Worm (Caenorhabditis elegans): ENCODE measurements around the gene K10B4.3.
A peak's percentile ranks its signal among the peaks of the same experiment; 100 is the strongest.

The K10B4.3 gene

ce11 chrII:146933-147332, 25.9 kb upstream of the K10B4.3 start, which contains the start of gene T25D3.4:
T25D3.4 (plus strand) TSS chrII:147233.
- no peak for TF ChIP-seq rpc-1 (optimal IDR thresholded peaks at IDR 0.05)
- TF ChIP-seq rpc-1 (tag; optimal IDR thresholded peaks at IDR 0.05): no peak
- peak; percentile 67 for TF ChIP-seq ceh-100 (GFP tag; IDR thresholded peaks at IDR 0.05)
- TF ChIP-seq F39B2.1 (GFP tag; IDR thresholded peaks at IDR 0.05): no peak
- no peak for TF ChIP-seq nhr-80 (tag; optimal IDR thresholded peaks at IDR 0.05)

- no peak for TF ChIP-seq ceh-27 (GFP tag; optimal IDR thresholded peaks at IDR 0.05)
- TF ChIP-seq Y53G8AR.9 (GFP tag; conservative IDR thresholded peaks at IDR 0.05): no peak
- TF ChIP-seq egrh-3 (GFP tag; IDR thresholded peaks at IDR 0.05): no peak
- TF ChIP-seq ceh-79 (tag; optimal IDR thresholded peaks at IDR 0.05): no peak
- TF ChIP-seq ceh-58 (GFP tag; IDR thresholded peaks at IDR 0.05): no peak
- TF ChIP-seq F23B12.7 (tag; optimal IDR thresholded peaks at IDR 0.05; ENCODE audit: insufficient read depth): no peak
- TF ChIP-seq F57A8.1 (GFP tag; optimal IDR thresholded peaks at IDR 0.05): no peak
- no peak for TF ChIP-seq ztf-6 (GFP tag; IDR thresholded peaks at IDR 0.05)
- no peak for TF ChIP-seq unc-130 (GFP tag; optimal IDR thresholded peaks at IDR 0.05)
- TF ChIP-seq ztf-18 (tag; optimal IDR thresholded peaks at IDR 0.05): no peak
- TF ChIP-seq C06A6.2 (GFP tag; conservative IDR thresholded peaks at IDR 0.05): no peak
- no peak for TF ChIP-seq nhr-27 (tag; optimal IDR thresholded peaks at IDR 0.05)
- no peak for TF ChIP-seq Y67H2A.10 (GFP tag; conservative IDR thresholded peaks at IDR 0.05)
Measured at ce11 chrII:135166-135565, 14.1 kb upstream of the K10B4.3 start, which contains the start of gene K10B4.1. K10B4.1 (plus strand) TSS chrII:135466.

ce11 chrII:133548-134275, 12.7 kb upstream of the K10B4.3 start, which contains the start of gene cwn-1:
cwn-1 (minus strand) TSS chrII:133598.
- TF ChIP-seq F52B5.7 (tag; optimal IDR thresholded peaks at IDR 0.05): no peak
- no peak for TF ChIP-seq let-526 (GFP tag; IDR thresholded peaks at IDR 0.05)

- TF ChIP-seq him-1 (tag; optimal IDR thresholded peaks at IDR 0.05) (no peak), atf-7 (tag; optimal IDR thresholded peaks at IDR 0.05) (no peak), die-1 (tag; optimal IDR thresholded peaks at IDR 0.05) (no peak), snpc-4 (GFP tag; optimal IDR thresholded peaks at IDR 0.05) (no peak), snpc-4 (tag; optimal IDR thresholded peaks at IDR 0.05) (no peak), sdz-38 (tag; optimal IDR thresholded peaks at IDR 0.05) (no peak), madf-3 (GFP tag; IDR thresholded peaks at IDR 0.05) (no peak), attf-5 (GFP tag; optimal IDR thresholded peaks at IDR 0.05) (no peak), Y79H2A.3 (GFP tag; conservative IDR thresholded peaks at IDR 0.05) (no peak), ceh-58 (GFP tag; IDR thresholded peaks at IDR 0.05) (no peak)
Measured at ce11 chrII:129770-130169, 8.7 kb upstream of the K10B4.3 start.

- TF ChIP-seq T26A5.8 (tag; optimal IDR thresholded peaks at IDR 0.05): no peak
- TF ChIP-seq Y79H2A.3 (GFP tag; conservative IDR thresholded peaks at IDR 0.05): no peak
- no peak for TF ChIP-seq sdz-38 (tag; optimal IDR thresholded peaks at IDR 0.05)
- TF ChIP-seq lsl-1 (GFP tag; optimal IDR thresholded peaks at IDR 0.05): no peak
- TF ChIP-seq aptf-2 (GFP tag; conservative IDR thresholded peaks at IDR 0.05): no peak
- no peak for TF ChIP-seq rpc-1 (optimal IDR thresholded peaks at IDR 0.05)
- TF ChIP-seq rpc-1 (tag; optimal IDR thresholded peaks at IDR 0.05): no peak
- no peak for TF ChIP-seq athp-1 (tag; optimal IDR thresholded peaks at IDR 0.05)
- no peak for TF ChIP-seq attf-6 (GFP tag; IDR thresholded peaks at IDR 0.05)
- no peak for TF ChIP-seq snpc-4 (GFP tag; optimal IDR thresholded peaks at IDR 0.05)
- no peak for TF ChIP-seq snpc-4 (tag; optimal IDR thresholded peaks at IDR 0.05)
- TF ChIP-seq mxl-1 (tag; optimal IDR thresholded peaks at IDR 0.05): no peak
- no peak for TF ChIP-seq ccch-3 (GFP tag; optimal IDR thresholded peaks at IDR 0.05)
- no peak for TF ChIP-seq atf-7 (tag; optimal IDR thresholded peaks at IDR 0.05)
- no peak for TF ChIP-seq nfya-1 (tag; optimal IDR thresholded peaks at IDR 0.05; ENCODE audit: borderline replicate concordance, insufficient read depth)
- TF ChIP-seq rec-8 (tag; optimal IDR thresholded peaks at IDR 0.05): no peak
- TF ChIP-seq hsf-1 (GFP tag; IDR thresholded peaks at IDR 0.05): no peak
Measured at ce11 chrII:128929-129328, 7.9 kb upstream of the K10B4.3 start, which contains the start of gene srd-3. srd-3 (minus strand) TSS chrII:129029.
